Fruit fly (Drosophila melanogaster) whole organism, adult: Measurements from ENCODE around the gene CG11151.

Experiments used
- Crg-1 ChIP-seq: fragments of 200-800 bp; sonication (Bioruptor generic); optimal IDR thresholded peaks from 2 replicates; lab custom pipeline; 2016; ENCODE audit warnings: missing biosample characterization, missing genetic modification characterization
- Hr96 ChIP-seq: fragments of 200-800 bp; sonication (Bioruptor generic); optimal IDR thresholded peaks from 2 replicates; lab custom pipeline; 2016; ENCODE audit warnings: missing biosample characterization, missing genetic modification characterization
- Mnt ChIP-seq: fragments of 200-800 bp; sonication (Bioruptor generic); optimal IDR thresholded peaks from 2 replicates; lab custom pipeline; 2016; ENCODE audit warnings: missing biosample characterization, mild to moderate bottlenecking, missing genetic modification characterization
- cnc ChIP-seq, 2 experiments: fragments of >200 bp; optimal IDR thresholded peaks; 2 replicates each; lab custom pipeline; 2017
- kay ChIP-seq: fragments of 200-800 bp; sonication (Bioruptor generic); peaks from one replicate; lab custom pipeline; 2016; ENCODE audit warnings: missing biosample characterization, missing genetic modification characterization, borderline replicate concordance
- pad ChIP-seq: fragments of 200-800 bp; sonication (Bioruptor generic); optimal IDR thresholded peaks from 3 replicates; lab custom pipeline; 2017; ENCODE audit warnings: missing biosample characterization, missing genetic modification characterization, mild to moderate bottlenecking, moderate library complexity, missing genetic modification reagents
- toe ChIP-seq: fragments of 200-800 bp; sonication (Bioruptor generic); optimal IDR thresholded peaks from 2 replicates; lab custom pipeline; 2016; ENCODE audit warnings: missing biosample characterization, missing genetic modification characterization

DNA sequence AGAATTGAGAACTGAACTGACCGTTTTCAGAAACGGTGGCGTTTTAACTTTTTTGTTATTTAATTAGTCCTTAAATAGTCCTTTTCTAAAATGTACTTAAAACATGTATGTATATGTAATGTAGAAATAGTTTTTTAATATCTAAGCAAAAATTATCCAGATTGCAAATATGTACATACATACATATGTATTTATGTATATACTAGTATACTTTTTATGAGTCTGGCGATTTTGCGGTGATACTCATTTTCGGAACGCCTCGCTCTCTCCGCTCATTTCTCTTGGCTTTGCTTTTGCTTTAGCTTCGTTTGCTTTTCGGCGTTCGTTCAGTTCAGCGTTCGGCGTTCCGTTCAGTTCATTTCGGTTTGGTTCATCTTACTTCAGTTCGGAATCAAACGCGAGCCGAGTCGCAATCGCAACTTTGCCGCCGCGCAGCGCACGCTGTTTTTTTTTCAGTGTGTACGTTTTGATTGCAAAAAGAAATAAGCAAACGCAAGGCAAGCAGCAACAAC, 22.9 kb downstream of the CG11151 start, which contains the start of gene rdgB:
- TF ChIP-seq cnc (optimal IDR thresholded peaks at IDR 0.05; lab: Kevin White, UChicago) (no peak), kay (GFP tag; lab: Kevin White, UChicago) (no peak), Mnt (peak; percentile 69), Hr96 (peak; percentile 78), Crg-1 (peak; percentile 87), toe (GFP tag; lab: Kevin White, UChicago) (peak; percentile 73), pad (GFP tag; lab: Kevin White, UChicago) (peak; percentile 87)
